Worm (Caenorhabditis elegans): ENCODE results near the gene F09C8.2.

DNA sequence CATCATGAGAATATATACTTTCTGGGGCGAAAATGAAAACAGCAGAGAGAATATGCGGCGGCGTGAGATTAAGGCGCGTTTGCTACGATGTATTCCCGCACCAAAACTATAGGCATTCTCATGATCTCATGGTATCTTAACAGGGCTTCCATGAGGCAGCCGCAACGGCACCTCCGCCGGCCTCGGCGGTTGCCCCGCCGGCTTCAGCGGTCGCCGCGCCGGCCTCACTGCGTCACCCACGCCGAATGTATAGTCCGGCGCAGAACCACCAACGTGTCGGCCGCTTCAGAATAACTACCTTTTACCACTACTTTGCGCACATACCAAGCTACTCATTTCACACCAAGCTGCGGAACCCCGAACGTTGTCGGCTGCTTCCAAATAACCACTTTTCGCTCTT is 29.2 kb downstream of the F09C8.2 start:
- no peak for TF ChIP-seq hlh-6 (tag; optimal IDR thresholded peaks at IDR 0.05)
- no peak for TF ChIP-seq elt-2 (tag; optimal IDR thresholded peaks at IDR 0.05)
- TF ChIP-seq tbx-2 (tag; optimal IDR thresholded peaks at IDR 0.05): no peak
- no peak for TF ChIP-seq ttx-3 (tag; optimal IDR thresholded peaks at IDR 0.05)
- TF ChIP-seq nhr-11 (tag; optimal IDR thresholded peaks at IDR 0.05): no peak
